Fruit fly (Drosophila melanogaster) whole organism, pupa: ENCODE data around the gene Sb.

Experiments
- CG10348 ChIP-seq: fragments of 200-800 bp; sonication (Bioruptor generic); IDR thresholded peaks from 2 replicates; pipeline ENCODE4 v1.3.6; 2022; ENCODE audit warnings: missing biosample characterization, missing genetic modification characterization
- CG12605 ChIP-seq: fragments of 200-800 bp; sonication (Bioruptor generic); IDR thresholded peaks from 2 replicates; pipeline ENCODE4 v1.3.6; 2022; ENCODE audit warnings: missing biosample characterization, missing genetic modification characterization
- CG13204 ChIP-seq: fragments of 200-800 bp; sonication (Bioruptor generic); optimal IDR thresholded peaks from 2 replicates; lab custom pipeline; 2018; ENCODE audit warnings: missing biosample characterization, mild to moderate bottlenecking, missing genetic modification characterization, moderate library complexity
- CG17806 ChIP-seq: fragments of 200-800 bp; sonication (Bioruptor generic); optimal IDR thresholded peaks from 2 replicates; lab custom pipeline; 2018; ENCODE audit warnings: missing biosample characterization, mild to moderate bottlenecking, missing genetic modification characterization, moderate library complexity
- CG34367 ChIP-seq: fragments of 200-800 bp; sonication (Bioruptor generic); optimal IDR thresholded peaks from 2 replicates; lab custom pipeline; 2018; ENCODE audit warnings: missing biosample characterization, mild to moderate bottlenecking, missing genetic modification characterization
- CG4496 ChIP-seq: fragments of 200-800 bp; sonication (Bioruptor generic); IDR thresholded peaks from 3 replicates; pipeline ENCODE4 v1.3.6; 2022; ENCODE audit warnings: missing biosample characterization, missing genetic modification characterization
- CG8301 ChIP-seq: fragments of 200-800 bp; sonication (Bioruptor generic); optimal IDR thresholded peaks from 2 replicates; lab custom pipeline; 2018; ENCODE audit warnings: missing biosample characterization, mild to moderate bottlenecking, missing genetic modification characterization
- CG9948 ChIP-seq: fragments of 200-800 bp; sonication (Bioruptor generic); optimal IDR thresholded peaks from 2 replicates; lab custom pipeline; 2018; ENCODE audit warnings: missing biosample characterization, mild to moderate bottlenecking, missing genetic modification characterization, moderate library complexity
- D1 ChIP-seq: fragments of 200-800 bp; sonication (Bioruptor generic); optimal IDR thresholded peaks from 2 replicates; lab custom pipeline; 2018; ENCODE audit warnings: missing biosample characterization, mild to moderate bottlenecking, missing genetic modification characterization, moderate library complexity
- EcR ChIP-seq: fragments of 200-800 bp; sonication (Bioruptor generic); optimal IDR thresholded peaks from 3 replicates; lab custom pipeline; 2019; ENCODE audit warnings: missing biosample characterization, missing genetic modification characterization, mild to moderate bottlenecking, moderate library complexity, missing genetic modification reagents
- Ets98B ChIP-seq: fragments of 200-800 bp; sonication (Bioruptor generic); IDR thresholded peaks from 2 replicates; pipeline ENCODE4 v1.3.6; 2022; ENCODE audit warnings: missing biosample characterization, missing genetic modification characterization
- fd96Ca ChIP-seq: fragments of 200-800 bp; sonication (Bioruptor generic); IDR thresholded peaks from 3 replicates; pipeline ENCODE4 v1.3.6; 2022; ENCODE audit warnings: missing biosample characterization, missing genetic modification characterization
- gl ChIP-seq: fragments of 200-800 bp; sonication (Bioruptor generic); optimal IDR thresholded peaks from 2 replicates; lab custom pipeline; 2018; ENCODE audit warnings: missing biosample characterization, mild to moderate bottlenecking, missing genetic modification characterization
- rn ChIP-seq: fragments of 200-800 bp; sonication (Bioruptor generic); IDR thresholded peaks from 2 replicates; pipeline ENCODE4 v1.3.6; 2022; ENCODE audit warnings: missing biosample characterization, missing genetic modification characterization

- TF ChIP-seq EcR: no peak
- TF ChIP-seq gl (tag; lab: Kevin White, UChicago): no peak
- no peak for TF ChIP-seq CG4496 (GFP tag; lab: Robert Waterston, UW)
- no peak for TF ChIP-seq Ets98B (GFP tag; lab: Robert Waterston, UW)
- TF ChIP-seq CG9948 (tag; lab: Kevin White, UChicago): no peak
- no peak for TF ChIP-seq CG10348
- TF ChIP-seq rn (GFP tag; lab: Robert Waterston, UW): no peak
- TF ChIP-seq CG12605: no peak
- TF ChIP-seq fd96Ca (GFP tag; lab: Robert Waterston, UW): no peak
- TF ChIP-seq CG8301 (tag; lab: Kevin White, UChicago): no peak
- TF ChIP-seq D1 (tag; lab: Kevin White, UChicago): no peak
- TF ChIP-seq CG17806 (tag; lab: Kevin White, UChicago): no peak
- TF ChIP-seq CG34367 (tag; lab: Kevin White, UChicago): no peak
- no peak for TF ChIP-seq CG13204 (GFP tag; lab: Kevin White, UChicago)
These were observed 55.8 kb downstream of the Sb start, which contains the start of gene CG8925 for dm6 chr3R:16171747-16172146.
